Worm (Caenorhabditis elegans): ENCODE data around the gene fipr-3.

DNA sequence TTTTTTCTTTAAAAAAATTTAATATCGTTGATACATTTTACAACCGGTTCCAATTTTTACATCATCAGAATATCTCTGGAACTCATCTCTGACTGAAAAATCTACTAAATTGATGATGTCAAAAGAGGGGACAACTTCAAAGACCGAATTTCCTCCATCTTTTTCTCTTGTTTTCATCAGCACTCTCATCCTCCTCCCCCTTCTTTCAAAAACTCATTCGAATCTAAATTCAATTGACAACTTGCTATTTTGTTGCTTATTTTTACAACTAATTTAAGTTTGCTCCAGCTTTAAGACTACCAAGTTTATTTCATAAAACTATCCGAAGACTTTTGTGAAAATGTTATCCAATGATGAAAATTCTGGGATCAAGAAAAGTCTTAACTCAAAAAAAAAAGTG lies 24.2 kb upstream of the fipr-3 start:
- TF ChIP-seq ztf-23 (GFP tag; IDR thresholded peaks at IDR 0.05) (no peak), cog-1 (tag; optimal IDR thresholded peaks at IDR 0.05) (no peak), ztf-29 (GFP tag; IDR thresholded peaks at IDR 0.05) (no peak), T22C8.4 (GFP tag; IDR thresholded peaks at IDR 0.05) (no peak), ref-1 (GFP tag; conservative IDR thresholded peaks at IDR 0.05) (no peak)
